Worm (Caenorhabditis elegans) whole organism, L1 larva: ENCODE data around the gene pac-1.

Experiments used
- C04F5.9 ChIP-seq: sonication (generic microtip); optimal IDR thresholded peaks from 2 replicates; lab custom pipeline; 2016; ENCODE audit warnings: missing genetic modification characterization, missing compliant biosample characterization
- C34B4.2 ChIP-seq: sonication (generic microtip); optimal IDR thresholded peaks from 2 replicates; lab custom pipeline; 2017; ENCODE audit warnings: mild to moderate bottlenecking, missing genetic modification characterization, missing compliant biosample characterization
- Y116A8C.19 ChIP-seq: sonication (generic microtip); optimal IDR thresholded peaks from 2 replicates; lab custom pipeline; 2016; ENCODE audit warnings: missing compliant biosample characterization, missing genetic modification characterization, borderline replicate concordance
- aha-1 ChIP-seq: fragments of 150-350 bp; optimal IDR thresholded peaks from 2 replicates; lab custom pipeline; 2014; ENCODE audit warnings: missing biosample characterization, missing genetic modification characterization
- ama-1 ChIP-seq: fragments of 150-350 bp; optimal IDR thresholded peaks from 2 replicates; lab custom pipeline; 2014
- ceh-63 ChIP-seq: fragments of 200-800 bp; sonication (Bioruptor generic); optimal IDR thresholded peaks from 2 replicates; lab custom pipeline; 2018; ENCODE audit warnings: mild to moderate bottlenecking, missing genetic modification characterization, missing compliant biosample characterization
- ceh-8 ChIP-seq: fragments of 200-800 bp; sonication (Bioruptor generic); optimal IDR thresholded peaks from 2 replicates; lab custom pipeline; 2018; ENCODE audit warnings: mild to moderate bottlenecking, missing genetic modification characterization, moderate library complexity, missing compliant biosample characterization
- ceh-82 ChIP-seq, 3 experiments: fragments of 150-350 bp in 1 of 3; sonication (generic microtip) in 2 of 3; optimal IDR thresholded peaks; 2 replicates each; lab custom pipeline; 2014 to 2017; ENCODE audit warnings: missing biosample characterization in 3 of 3, missing genetic modification characterization in 3 of 3
- ceh-88 ChIP-seq: fragments of 200-800 bp; sonication (Bioruptor generic); IDR thresholded peaks from 2 replicates; pipeline ENCODE4 v1.3.6; 2022; ENCODE audit warnings: missing genetic modification characterization, missing compliant biosample characterization
- ceh-90 ChIP-seq: sonication (generic microtip); optimal IDR thresholded peaks from 2 replicates; lab custom pipeline; 2016; ENCODE audit warnings: missing genetic modification characterization, missing compliant biosample characterization
- dsc-1 ChIP-seq: sonication (generic microtip); optimal IDR thresholded peaks from 2 replicates; lab custom pipeline; 2016; ENCODE audit warnings: mild to moderate bottlenecking, missing genetic modification characterization, missing compliant biosample characterization
- efl-1 ChIP-seq, 4 experiments: fragments of 150-350 bp; optimal IDR thresholded peaks in 3 of 4; peaks in 1 of 4; 1 replicate in 1 of 4; 2 replicates in 3 of 4; lab custom pipeline; 2014; ENCODE audit warnings: missing biosample characterization in 2 of 4, missing genetic modification characterization in 2 of 4, missing genetic modification reagents in 2 of 4
- egl-27 ChIP-seq, 2 experiments: fragments of 150-350 bp in 1 of 2; sonication (generic microtip); optimal IDR thresholded peaks; 3 replicates each; lab custom pipeline; 2017 to 2018; ENCODE audit warnings: missing biosample characterization in 2 of 2, missing genetic modification characterization in 2 of 2, missing genetic modification reagents in 2 of 2
- elt-2 ChIP-seq: sonication (generic microtip); optimal IDR thresholded peaks from 2 replicates; lab custom pipeline; 2016; ENCODE audit warnings: missing genetic modification characterization, mild to moderate bottlenecking, inconsistent platforms, missing compliant biosample characterization, missing genetic modification reagents
- ets-5 ChIP-seq: fragments of 200-800 bp; sonication (Bioruptor generic); IDR thresholded peaks from 2 replicates; pipeline ENCODE4 v1.3.6; 2022; ENCODE audit warnings: missing genetic modification characterization, missing compliant biosample characterization
- fkh-10 ChIP-seq: sonication (generic microtip); optimal IDR thresholded peaks from 2 replicates; lab custom pipeline; 2017; ENCODE audit warnings: missing biosample characterization, missing genetic modification reagents, missing genetic modification characterization
- fos-1 ChIP-seq: fragments of 150-350 bp; optimal IDR thresholded peaks from 2 replicates; lab custom pipeline; 2014; ENCODE audit warnings: missing biosample characterization, missing genetic modification characterization
- hpl-2 ChIP-seq: fragments of 150-350 bp; optimal IDR thresholded peaks from 2 replicates; lab custom pipeline; 2014; ENCODE audit warnings: missing biosample characterization, missing genetic modification reagents, missing genetic modification characterization
- irx-1 ChIP-seq: sonication (generic microtip); optimal IDR thresholded peaks from 2 replicates; lab custom pipeline; 2016; ENCODE audit warnings: missing genetic modification characterization, missing compliant biosample characterization
- jun-1 ChIP-seq: fragments of 150-350 bp; optimal IDR thresholded peaks from 2 replicates; lab custom pipeline; 2014; ENCODE audit warnings: missing biosample characterization, missing genetic modification reagents, missing genetic modification characterization
- lin-15B ChIP-seq: fragments of 150-350 bp; sonication (generic microtip); optimal IDR thresholded peaks from 3 replicates; lab custom pipeline; 2014; ENCODE audit warnings: missing biosample characterization, missing genetic modification characterization
- lin-35 ChIP-seq, 2 experiments: fragments of 150-350 bp; optimal IDR thresholded peaks; 2 replicates each; lab custom pipeline; 2014; ENCODE audit warnings: missing biosample characterization in 2 of 2, missing genetic modification characterization in 2 of 2, missing genetic modification reagents in 2 of 2
- lin-39 ChIP-seq: fragments of 150-350 bp; optimal IDR thresholded peaks from 2 replicates; lab custom pipeline; 2014; ENCODE audit warnings: missing biosample characterization, missing genetic modification reagents, missing genetic modification characterization
- mdl-1 ChIP-seq, 2 experiments: fragments of 150-350 bp; optimal IDR thresholded peaks; 2 replicates each; lab custom pipeline; 2014 to 2017; ENCODE audit warnings: missing biosample characterization in 2 of 2, missing genetic modification characterization in 2 of 2, inconsistent platforms in 1 of 2
- nhr-19 ChIP-seq: fragments of 200-800 bp; sonication (Bioruptor generic); conservative IDR thresholded peaks from 2 replicates; pipeline ENCODE4 v1.3.6; 2022; ENCODE audit warnings: missing genetic modification characterization, missing compliant biosample characterization
- nhr-20 ChIP-seq: sonication (generic microtip); optimal IDR thresholded peaks from 2 replicates; lab custom pipeline; 2016; ENCODE audit warnings: mild to moderate bottlenecking, missing genetic modification characterization, missing compliant biosample characterization
- nhr-237 ChIP-seq: fragments of 150-350 bp; optimal IDR thresholded peaks from 2 replicates; lab custom pipeline; 2014; ENCODE audit warnings: missing biosample characterization, missing genetic modification characterization
- nhr-28 ChIP-seq: fragments of 150-350 bp; optimal IDR thresholded peaks from 2 replicates; lab custom pipeline; 2014; ENCODE audit warnings: missing biosample characterization, missing genetic modification characterization
- nhr-71 ChIP-seq: sonication (generic microtip); optimal IDR thresholded peaks from 2 replicates; lab custom pipeline; 2016; ENCODE audit warnings: mild to moderate bottlenecking, missing genetic modification characterization, moderate library complexity, missing compliant biosample characterization
- nhr-76 ChIP-seq: sonication (generic microtip); optimal IDR thresholded peaks from 2 replicates; lab custom pipeline; 2017; ENCODE audit warnings: missing biosample characterization, missing genetic modification characterization
- nhr-77 ChIP-seq: fragments of 150-350 bp; optimal IDR thresholded peaks from 2 replicates; lab custom pipeline; 2014; ENCODE audit warnings: missing biosample characterization, missing genetic modification characterization
- nhr-90 ChIP-seq: sonication (generic microtip); optimal IDR thresholded peaks from 2 replicates; lab custom pipeline; 2016; ENCODE audit warnings: mild to moderate bottlenecking, missing genetic modification characterization, missing compliant biosample characterization; ENCODE audit not compliant: poor library complexity
- pag-3 ChIP-seq: sonication (generic microtip); optimal IDR thresholded peaks from 2 replicates; lab custom pipeline; 2017; ENCODE audit warnings: missing genetic modification characterization, mild to moderate bottlenecking, missing compliant biosample characterization, antibody characterized with exemption, borderline replicate concordance; ENCODE audit not compliant: insufficient read depth
- rnt-1 ChIP-seq: sonication (generic microtip); optimal IDR thresholded peaks from 2 replicates; lab custom pipeline; 2016; ENCODE audit warnings: mild to moderate bottlenecking, missing genetic modification characterization, moderate library complexity, missing compliant biosample characterization
- snu-23 ChIP-seq: sonication (generic microtip); optimal IDR thresholded peaks from 2 replicates; lab custom pipeline; 2016; ENCODE audit warnings: missing genetic modification characterization, missing compliant biosample characterization
- sptf-1 ChIP-seq: fragments of 150-350 bp; optimal IDR thresholded peaks from 2 replicates; lab custom pipeline; 2014; ENCODE audit warnings: missing biosample characterization, missing genetic modification characterization
- sup-37 ChIP-seq: fragments of 200-800 bp; sonication (Bioruptor generic); optimal IDR thresholded peaks from 2 replicates; lab custom pipeline; 2018; ENCODE audit warnings: mild to moderate bottlenecking, missing genetic modification characterization, missing compliant biosample characterization
- tbx-2 ChIP-seq: sonication (generic microtip); optimal IDR thresholded peaks from 2 replicates; lab custom pipeline; 2016; ENCODE audit warnings: missing genetic modification characterization, missing compliant biosample characterization
- unc-30 ChIP-seq: sonication (generic microtip); optimal IDR thresholded peaks from 2 replicates; lab custom pipeline; 2017; ENCODE audit warnings: missing biosample characterization, missing genetic modification characterization
- vab-15 ChIP-seq: sonication (generic microtip); optimal IDR thresholded peaks from 2 replicates; lab custom pipeline; 2017; ENCODE audit warnings: missing genotype, mild to moderate bottlenecking, missing genetic modification characterization, missing compliant biosample characterization
- zag-1 ChIP-seq: fragments of 150-350 bp; optimal IDR thresholded peaks from 2 replicates; lab custom pipeline; 2014; ENCODE audit warnings: missing biosample characterization, missing genetic modification characterization
- zip-4 ChIP-seq: fragments of 200-800 bp; sonication (Bioruptor generic); optimal IDR thresholded peaks from 2 replicates; lab custom pipeline; 2018; ENCODE audit warnings: mild to moderate bottlenecking, missing genetic modification characterization, moderate library complexity, missing compliant biosample characterization
- ztf-11 ChIP-seq, 2 experiments: sonication (generic microtip); optimal IDR thresholded peaks; 2 replicates each; lab custom pipeline; 2016 to 2017; ENCODE audit warnings: missing genetic modification characterization in 2 of 2, missing biosample characterization in 1 of 2, missing compliant biosample characterization in 1 of 2
- ztf-4 ChIP-seq: fragments of 150-350 bp; optimal IDR thresholded peaks from 2 replicates; lab custom pipeline; 2014; ENCODE audit warnings: missing biosample characterization, missing genetic modification characterization

The pac-1 gene

DNA sequence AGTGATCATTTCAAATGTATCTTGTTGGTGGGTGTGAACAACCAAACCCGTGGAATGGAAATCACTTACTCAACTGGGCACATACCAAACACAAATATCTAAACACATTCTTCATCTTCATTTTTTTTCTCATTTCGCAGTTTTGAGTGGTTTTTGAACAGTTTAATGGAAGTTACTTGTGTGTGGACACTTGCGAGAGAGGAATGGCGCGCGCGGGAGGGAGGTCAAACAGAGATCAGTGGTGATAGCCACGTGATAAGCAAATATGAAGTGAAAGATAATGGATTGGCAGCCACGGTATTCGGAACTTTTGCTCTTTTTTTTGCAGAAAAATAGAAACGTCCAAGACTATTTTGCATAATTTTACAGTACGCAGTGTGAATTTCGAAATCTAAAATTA is 25.8 kb downstream of the pac-1 start:
- peak; percentile 54 for TF ChIP-seq nhr-77 (tag; lab: Kevin White, UChicago)
- no peak for TF ChIP-seq efl-1 (optimal IDR thresholded peaks at IDR 0.05; lab: Kevin White, UChicago)
- TF ChIP-seq efl-1 (GFP tag; optimal IDR thresholded peaks at IDR 0.05 in 1 of 2; lab: Kevin White, UChicago) = peak in 1 of 2 experiments; percentile 82
- no peak for TF ChIP-seq irx-1 (tag; lab: Kevin White, UChicago)
- TF ChIP-seq nhr-90 = no peak
- TF ChIP-seq nhr-71 = peak; percentile 11
- peak in 1 of 2 experiments; percentile 2 for TF ChIP-seq mdl-1 (tag; optimal IDR thresholded peaks at IDR 0.05; lab: Kevin White, UChicago)
- TF ChIP-seq vab-15 (tag; lab: Kevin White, UChicago) = no peak
- TF ChIP-seq tbx-2 = peak; percentile 52
- TF ChIP-seq, all 84 proteins: peak for 5

DNA sequence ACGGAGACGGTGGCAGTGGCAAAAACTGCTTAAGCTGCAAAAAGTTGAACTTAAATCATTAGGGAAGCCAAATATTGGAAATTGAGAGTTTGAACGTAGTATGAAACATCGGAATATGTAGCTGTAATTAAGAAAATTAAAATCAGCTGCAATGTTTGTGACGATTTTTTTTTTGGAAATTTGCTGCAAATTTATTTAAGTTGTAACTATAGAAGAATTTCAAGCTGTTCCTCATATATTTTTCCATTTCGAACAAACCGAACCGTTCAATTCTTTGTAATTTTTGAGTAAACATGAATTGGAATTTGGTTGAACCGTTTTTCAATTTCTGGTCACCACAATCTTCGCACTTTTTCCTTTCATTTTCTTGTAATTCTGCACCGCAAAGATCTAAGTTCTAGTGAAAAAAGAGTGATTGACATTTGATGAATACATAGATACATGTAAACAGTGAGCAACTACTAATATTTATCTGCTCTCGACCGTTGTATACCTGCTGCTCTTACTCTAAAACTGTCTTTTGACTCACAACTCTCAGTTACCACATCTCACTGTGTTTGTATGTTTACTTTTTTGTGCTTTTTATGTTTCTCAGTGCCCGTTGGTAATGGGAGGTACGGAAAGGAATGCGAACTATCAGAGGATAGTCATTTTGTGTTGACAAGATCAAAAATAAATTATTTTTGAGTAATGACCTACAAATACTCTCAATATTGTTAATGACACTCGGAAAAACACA is 27.0 kb downstream of the pac-1 start:
- TF ChIP-seq ceh-82 (tag; optimal IDR thresholded peaks at IDR 0.05; lab: Kevin White, UChicago) (no peak), fos-1 (tag; lab: Kevin White, UChicago) (no peak), ceh-88 (GFP tag; lab: Robert Waterston, UW) (no peak), nhr-20 (tag; lab: Kevin White, UChicago) (no peak), efl-1 (optimal IDR thresholded peaks at IDR 0.05; lab: Kevin White, UChicago) (no peak), efl-1 (GFP tag; optimal IDR thresholded peaks at IDR 0.05 in 1 of 2; lab: Kevin White, UChicago) (no peak), aha-1 (tag; lab: Kevin White, UChicago) (no peak), jun-1 (tag; lab: Kevin White, UChicago) (no peak), nhr-28 (no peak), ama-1 (lab: Kevin White, UChicago) (no peak), mdl-1 (tag; optimal IDR thresholded peaks at IDR 0.05; lab: Kevin White, UChicago) (no peak)

DNA sequence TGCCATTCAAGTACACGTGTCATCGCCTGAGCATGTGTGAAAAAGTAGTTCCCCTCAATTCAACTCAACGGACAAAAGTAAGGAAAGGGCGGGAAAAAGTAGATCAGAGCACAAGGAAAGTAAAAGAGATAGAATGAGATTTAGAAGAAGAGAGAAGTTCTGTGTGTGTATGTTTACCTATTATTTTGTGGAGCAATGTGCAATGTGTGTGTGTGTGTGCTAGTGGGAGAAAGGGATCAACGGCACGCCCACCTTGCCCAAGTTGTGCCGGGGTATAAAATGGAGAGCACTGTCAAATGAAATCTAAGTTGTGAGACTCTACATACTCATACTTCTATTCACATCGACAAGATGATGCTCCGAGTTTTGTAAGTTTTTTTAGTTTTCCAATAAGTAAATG is 30.0 kb downstream of the pac-1 start, which contains the start of gene idpp-15:
idpp-15 (plus strand) TSS at position 301 of the 400 bp plus-strand sequence.
- TF ChIP-seq ztf-4 (tag; lab: Kevin White, UChicago) (no peak), C04F5.9 (tag; lab: Kevin White, UChicago) (no peak), sup-37 (GFP tag; lab: Kevin White, UChicago) (no peak)

DNA sequence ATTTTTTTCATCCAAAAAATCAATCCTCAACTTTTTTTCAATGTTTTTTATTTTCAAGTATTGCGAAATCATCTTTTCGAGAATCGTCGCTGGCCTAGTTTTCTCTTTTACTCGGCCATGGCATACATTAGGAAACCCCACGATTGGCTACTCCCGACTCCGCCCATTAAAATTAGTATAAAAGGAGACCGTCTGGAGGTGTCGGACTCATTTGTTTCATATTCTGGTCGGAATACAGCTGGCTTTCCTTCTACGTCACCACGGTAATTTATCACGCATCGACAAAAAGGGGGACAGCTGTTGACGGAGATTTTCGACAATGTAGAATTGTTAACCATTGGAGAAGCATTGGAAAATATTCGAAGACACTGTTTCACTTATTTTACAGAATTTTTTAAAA is 34.2 kb downstream of the pac-1 start:
- TF ChIP-seq unc-30 (tag; lab: Kevin White, UChicago) = no peak
- TF ChIP-seq ztf-11 (tag; optimal IDR thresholded peaks at IDR 0.05; lab: Kevin White, UChicago) = peak in 1 of 2 experiments; percentile 90
- TF ChIP-seq ceh-90 (tag; lab: Kevin White, UChicago) = peak; percentile 89
- TF ChIP-seq rnt-1 (tag; lab: Kevin White, UChicago) = peak; percentile 89
- TF ChIP-seq irx-1 (tag; lab: Kevin White, UChicago) = peak; percentile 88
- TF ChIP-seq sup-37 (GFP tag; lab: Kevin White, UChicago) = no peak
- TF ChIP-seq nhr-28 = no peak
- peak; percentile 33 for TF ChIP-seq lin-15B (tag; lab: Kevin White, UChicago)
- TF ChIP-seq hpl-2 (GFP tag; lab: Kevin White, UChicago) = no peak
- TF ChIP-seq elt-2 = peak; percentile 12
- no peak for TF ChIP-seq sptf-1 (tag; lab: Kevin White, UChicago)
- peak; percentile 47 for TF ChIP-seq lin-39
- TF ChIP-seq pag-3 (tag; lab: Kevin White, UChicago) = no peak
- TF ChIP-seq zag-1 = no peak
- peak in 2 of 3 experiments; percentile 48 to 53 for TF ChIP-seq ceh-82 (tag; optimal IDR thresholded peaks at IDR 0.05; lab: Kevin White, UChicago)
- TF ChIP-seq nhr-19 (GFP tag; lab: Robert Waterston, UW) = peak; percentile 56
- no peak for TF ChIP-seq Y116A8C.19
- no peak for TF ChIP-seq nhr-76 (tag; lab: Kevin White, UChicago)
- peak; percentile 21 to 68 for TF ChIP-seq lin-35 (GFP tag; optimal IDR thresholded peaks at IDR 0.05; lab: Kevin White, UChicago)
- TF ChIP-seq fkh-10 = no peak
- peak; percentile 39 for TF ChIP-seq nhr-237 (tag; lab: Kevin White, UChicago)
- peak; percentile 67 for TF ChIP-seq dsc-1 (tag; lab: Kevin White, UChicago)
- TF ChIP-seq ama-1 (lab: Kevin White, UChicago) = peak; percentile 64
- peak; percentile 73 for TF ChIP-seq nhr-20 (tag; lab: Kevin White, UChicago)
- TF ChIP-seq snu-23 (GFP tag; lab: Kevin White, UChicago) = peak; percentile 71
- TF ChIP-seq C34B4.2 (tag; lab: Kevin White, UChicago) = no peak
- TF ChIP-seq egl-27 (tag; optimal IDR thresholded peaks at IDR 0.05; lab: Kevin White, UChicago) = no peak
- no peak for TF ChIP-seq ets-5 (GFP tag; lab: Robert Waterston, UW)
- TF ChIP-seq zip-4 (GFP tag; lab: Kevin White, UChicago) = peak; percentile 100
- no peak for TF ChIP-seq ceh-63 (GFP tag; lab: Kevin White, UChicago)
- TF ChIP-seq ceh-8 (GFP tag; lab: Kevin White, UChicago) = peak; percentile 67
